Fruit fly (Drosophila melanogaster): ENCODE results near the gene CG3437.

DNA sequence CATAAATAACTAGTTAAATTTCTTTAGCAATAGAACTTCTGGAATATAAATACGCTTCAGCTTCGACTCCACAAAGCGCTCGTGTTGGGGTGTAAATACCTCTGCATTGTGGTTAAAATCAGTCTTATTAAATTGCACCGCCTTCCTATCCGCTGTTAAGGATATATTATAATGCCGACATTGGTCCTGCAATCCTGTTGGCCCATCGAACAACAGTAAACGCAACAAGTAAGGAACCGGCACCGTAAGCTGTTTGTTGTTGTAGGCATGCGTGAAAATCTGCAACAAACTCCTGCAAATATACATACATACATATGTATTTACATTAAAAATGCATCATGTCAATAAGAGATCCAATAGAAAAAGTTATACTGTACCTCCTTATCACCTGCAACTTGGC is 1.1 kb downstream of the CG3437 start:
- no peak for TF ChIP-seq CG12768 (GFP tag; optimal IDR thresholded peaks at IDR 0.05)
- TF ChIP-seq Crg-1 (GFP tag; optimal IDR thresholded peaks at IDR 0.05): no peak
- no peak for TF ChIP-seq CG33017 (tag; optimal IDR thresholded peaks at IDR 0.05)
- no peak for TF ChIP-seq CG5204 (GFP tag; optimal IDR thresholded peaks at IDR 0.05)
- TF ChIP-seq kay (GFP tag; ENCODE audit: borderline replicate concordance): no peak
- no peak for TF ChIP-seq cnc (optimal IDR thresholded peaks at IDR 0.05)
- TF ChIP-seq CG1620 (GFP tag; optimal IDR thresholded peaks at IDR 0.05): no peak
- TF ChIP-seq cic (GFP tag; optimal IDR thresholded peaks at IDR 0.05): no peak
- TF ChIP-seq tj (GFP tag; optimal IDR thresholded peaks at IDR 0.05): no peak
- no peak for TF ChIP-seq pad (GFP tag; optimal IDR thresholded peaks at IDR 0.05)
- no peak for TF ChIP-seq CG14711 (tag; optimal IDR thresholded peaks at IDR 0.05)
- no peak for TF ChIP-seq Clk (GFP tag; optimal IDR thresholded peaks at IDR 0.05)
- TF ChIP-seq CG7045 (GFP tag; optimal IDR thresholded peaks at IDR 0.05): no peak
- no peak for TF ChIP-seq CG11617 (GFP tag; optimal IDR thresholded peaks at IDR 0.05)

Data from whole organism, adult.